Fruit fly (Drosophila melanogaster) whole organism, embryonic: ENCODE measurements around the gene RhoGEF4.

Experiments used
- Adf1 ChIP-seq: fragments of 200-800 bp; sonication (Bioruptor generic); IDR thresholded peaks from 2 replicates; pipeline ENCODE4 v1.3.6; 2022; ENCODE audit warnings: missing biosample characterization, missing genetic modification characterization
- B-H1 ChIP-seq: fragments of 200-800 bp; sonication (Bioruptor generic); IDR thresholded peaks from 3 replicates; pipeline ENCODE4 v1.3.6; 2022; ENCODE audit warnings: missing biosample characterization, missing genetic modification characterization
- BtbVII ChIP-seq: fragments of 200-800 bp; sonication (Bioruptor generic); optimal IDR thresholded peaks from 3 replicates; lab custom pipeline; 2017; ENCODE audit warnings: missing biosample characterization, mild to moderate bottlenecking, missing genetic modification characterization
- CG11723 ChIP-seq: fragments of 200-800 bp; sonication (Bioruptor generic); optimal IDR thresholded peaks from 2 replicates; lab custom pipeline; 2017; ENCODE audit warnings: missing biosample characterization, mild to moderate bottlenecking, missing genetic modification characterization
- CG12104 ChIP-seq: fragments of 200-800 bp; sonication (Bioruptor generic); optimal IDR thresholded peaks from 3 replicates; lab custom pipeline; 2016; ENCODE audit warnings: missing biosample characterization, missing genetic modification characterization
- CG12236 ChIP-seq: fragments of 200-800 bp; sonication (Bioruptor generic); optimal IDR thresholded peaks from 2 replicates; lab custom pipeline; 2016; ENCODE audit warnings: missing biosample characterization, missing genetic modification characterization
- CG12942 ChIP-seq: fragments of 200-800 bp; sonication (Bioruptor generic); optimal IDR thresholded peaks from 3 replicates; lab custom pipeline; 2016; ENCODE audit warnings: missing biosample characterization, missing genetic modification characterization
- CG13775 ChIP-seq: fragments of 200-800 bp; sonication (Bioruptor generic); optimal IDR thresholded peaks from 3 replicates; lab custom pipeline; 2017; ENCODE audit warnings: missing biosample characterization, mild to moderate bottlenecking, missing genetic modification characterization
- CG14860 ChIP-seq: fragments of 200-800 bp; sonication (Bioruptor generic); IDR thresholded peaks from 3 replicates; pipeline ENCODE4 v1.3.6; 2022; ENCODE audit warnings: missing biosample characterization, missing genetic modification characterization; ENCODE audit not compliant: partially characterized antibody
- CG15479 ChIP-seq: fragments of 200-800 bp; sonication (Bioruptor generic); optimal IDR thresholded peaks from 3 replicates; lab custom pipeline; 2019; ENCODE audit warnings: missing biosample characterization, mild to moderate bottlenecking, missing genetic modification characterization, moderate library complexity
- CG15601 ChIP-seq: fragments of 200-800 bp; sonication (Bioruptor generic); optimal IDR thresholded peaks from 3 replicates; lab custom pipeline; 2019; ENCODE audit warnings: missing biosample characterization, mild to moderate bottlenecking, missing genetic modification characterization, moderate library complexity
- CG15696 ChIP-seq: fragments of 200-800 bp; sonication (Bioruptor generic); optimal IDR thresholded peaks from 2 replicates; lab custom pipeline; 2019; ENCODE audit warnings: missing biosample characterization, mild to moderate bottlenecking, missing genetic modification characterization, moderate library complexity
- CG17385 ChIP-seq: fragments of 200-800 bp; sonication (Bioruptor generic); optimal IDR thresholded peaks from 3 replicates; lab custom pipeline; 2018; ENCODE audit warnings: missing biosample characterization, mild to moderate bottlenecking, missing genetic modification characterization
- CG2199 ChIP-seq: fragments of 200-800 bp; sonication (Bioruptor generic); IDR thresholded peaks from 3 replicates; pipeline ENCODE4 v1.3.6; 2022; ENCODE audit warnings: missing biosample characterization, missing genetic modification characterization
- CG32532 ChIP-seq: fragments of 200-800 bp; sonication (Bioruptor generic); IDR thresholded peaks from 2 replicates; pipeline ENCODE4 v1.3.6; 2022; ENCODE audit warnings: missing biosample characterization, missing genetic modification characterization
- CG6765 ChIP-seq: fragments of 200-800 bp; sonication (Bioruptor generic); optimal IDR thresholded peaks from 3 replicates; lab custom pipeline; 2017; ENCODE audit warnings: missing biosample characterization, mild to moderate bottlenecking, missing genetic modification characterization
- CG7357 ChIP-seq: fragments of 200-800 bp; sonication (Bioruptor generic); IDR thresholded peaks from 3 replicates; pipeline ENCODE4 v1.3.6; 2022; ENCODE audit warnings: missing biosample characterization, missing genetic modification characterization
- CG9437 ChIP-seq: fragments of 200-800 bp; sonication (Bioruptor generic); optimal IDR thresholded peaks from 2 replicates; lab custom pipeline; 2018; ENCODE audit warnings: missing biosample characterization, mild to moderate bottlenecking, missing genetic modification characterization
- CG9817 ChIP-seq: fragments of 200-800 bp; sonication (Bioruptor generic); optimal IDR thresholded peaks from 2 replicates; lab custom pipeline; 2018; ENCODE audit warnings: missing biosample characterization, mild to moderate bottlenecking, missing genetic modification characterization, moderate library complexity
- Chrac-16 ChIP-seq: fragments of 200-800 bp; sonication (Bioruptor generic); optimal IDR thresholded peaks from 3 replicates; lab custom pipeline; 2016; ENCODE audit warnings: missing biosample characterization, missing genetic modification characterization
- CoRest ChIP-seq: fragments of 200-800 bp; sonication (Bioruptor generic); optimal IDR thresholded peaks from 3 replicates; lab custom pipeline; 2018; ENCODE audit warnings: missing biosample characterization, mild to moderate bottlenecking, missing genetic modification characterization, moderate library complexity
- Deaf1 ChIP-seq: fragments of 200-800 bp; optimal IDR thresholded peaks from 3 replicates; lab custom pipeline; 2019; ENCODE audit warnings: missing biosample characterization, mild to moderate bottlenecking, missing genetic modification characterization, moderate library complexity
- Dek ChIP-seq: fragments of 200-800 bp; sonication (Bioruptor generic); optimal IDR thresholded peaks from 3 replicates; lab custom pipeline; 2019; ENCODE audit warnings: missing biosample characterization, mild to moderate bottlenecking, missing genetic modification characterization, moderate library complexity
- Dip2 ChIP-seq: fragments of 200-800 bp; sonication (Bioruptor generic); IDR thresholded peaks from 2 replicates; pipeline ENCODE4 v1.3.6; 2022; ENCODE audit warnings: missing biosample characterization, missing genetic modification characterization
- Fer1 ChIP-seq: fragments of 200-800 bp; sonication (Bioruptor generic); optimal IDR thresholded peaks from 2 replicates; lab custom pipeline; 2017; ENCODE audit warnings: missing biosample characterization, mild to moderate bottlenecking, missing genetic modification characterization
- Hr39 ChIP-seq: fragments of >200 bp; optimal IDR thresholded peaks from 2 replicates; lab custom pipeline; 2017
- Hr51 ChIP-seq, 2 experiments: fragments of 200-800 bp; sonication (Bioruptor generic); optimal IDR thresholded peaks; 2 replicates in 1 of 2; 3 replicates in 1 of 2; lab custom pipeline; 2016 to 2018; ENCODE audit warnings: missing biosample characterization in 2 of 2, missing genetic modification characterization in 2 of 2, mild to moderate bottlenecking in 1 of 2, moderate library complexity in 1 of 2
- Lpt ChIP-seq: fragments of >200 bp; optimal IDR thresholded peaks from 2 replicates; lab custom pipeline; 2018; ENCODE audit warnings: missing biosample characterization, missing genetic modification characterization
- Mad ChIP-seq: fragments of 200-800 bp; sonication (Bioruptor generic); optimal IDR thresholded peaks from 2 replicates; lab custom pipeline; 2016; ENCODE audit warnings: missing biosample characterization, missing genetic modification characterization
- Nf-YB ChIP-seq: fragments of 200-800 bp; sonication (Bioruptor generic); optimal IDR thresholded peaks from 3 replicates; lab custom pipeline; 2019; ENCODE audit warnings: missing biosample characterization, mild to moderate bottlenecking, missing genetic modification characterization, moderate library complexity
- Sox100B ChIP-seq: fragments of 200-800 bp; sonication (Bioruptor generic); optimal IDR thresholded peaks from 3 replicates; lab custom pipeline; 2018; ENCODE audit warnings: missing biosample characterization, mild to moderate bottlenecking, missing genetic modification characterization
- ase ChIP-seq: fragments of 200-800 bp; sonication (Bioruptor generic); IDR thresholded peaks from 3 replicates; pipeline ENCODE4 v1.3.6; 2022; ENCODE audit warnings: missing biosample characterization, missing genetic modification characterization
- bab2 ChIP-seq: fragments of 200-800 bp; sonication (Bioruptor generic); optimal IDR thresholded peaks from 2 replicates; lab custom pipeline; 2016; ENCODE audit warnings: missing biosample characterization, missing genetic modification characterization
- bsh ChIP-seq, 2 experiments: fragments of 200-800 bp; sonication (Bioruptor generic); optimal IDR thresholded peaks; 2 replicates each; lab custom pipeline; 2017 to 2018; ENCODE audit warnings: mild to moderate bottlenecking in 2 of 2, missing biosample characterization in 2 of 2, missing genetic modification characterization in 2 of 2, moderate library complexity in 1 of 2
- btn ChIP-seq: fragments of 200-800 bp; sonication (Bioruptor generic); optimal IDR thresholded peaks from 2 replicates; lab custom pipeline; 2016; ENCODE audit warnings: missing biosample characterization, missing genetic modification characterization
- chinmo ChIP-seq: fragments of 200-800 bp; sonication (Bioruptor generic); IDR thresholded peaks from 4 replicates; pipeline ENCODE4 v1.3.6; 2022; ENCODE audit warnings: missing biosample characterization, missing genetic modification characterization; ENCODE audit not compliant: partially characterized antibody
- ftz-f1 ChIP-seq: fragments of 200-800 bp; sonication (Bioruptor generic); optimal IDR thresholded peaks from 2 replicates; lab custom pipeline; 2016; ENCODE audit warnings: missing biosample characterization, missing genetic modification characterization
- grau ChIP-seq: fragments of 200-800 bp; optimal IDR thresholded peaks from 3 replicates; lab custom pipeline; 2019; ENCODE audit warnings: missing biosample characterization, mild to moderate bottlenecking, missing genetic modification characterization, moderate library complexity
- gsb-n ChIP-seq: fragments of 200-800 bp; sonication (Bioruptor generic); optimal IDR thresholded peaks from 3 replicates; lab custom pipeline; 2018; ENCODE audit warnings: missing biosample characterization, mild to moderate bottlenecking, missing genetic modification characterization
- ham ChIP-seq: fragments of 200-800 bp; sonication (Bioruptor generic); IDR thresholded peaks from 2 replicates; pipeline ENCODE4 v1.3.6; 2022; ENCODE audit warnings: missing biosample characterization, missing genetic modification characterization
- ken ChIP-seq: fragments of 200-800 bp; sonication (Bioruptor generic); IDR thresholded peaks from 3 replicates; pipeline ENCODE4 v1.3.6; 2022; ENCODE audit warnings: missing biosample characterization, missing genetic modification characterization
- lbe ChIP-seq: fragments of 200-800 bp; sonication (Bioruptor generic); optimal IDR thresholded peaks from 2 replicates; lab custom pipeline; 2016; ENCODE audit warnings: missing biosample characterization, mild to moderate bottlenecking, missing genetic modification characterization
- onecut ChIP-seq: fragments of 200-800 bp; sonication (Bioruptor generic); IDR thresholded peaks from 2 replicates; pipeline ENCODE4 v1.3.6; 2022; ENCODE audit warnings: missing biosample characterization, missing genetic modification characterization
- pita ChIP-seq: fragments of 200-800 bp; sonication (Bioruptor generic); optimal IDR thresholded peaks from 2 replicates; lab custom pipeline; 2017; ENCODE audit warnings: missing biosample characterization, mild to moderate bottlenecking, missing genetic modification characterization
- prd ChIP-seq, 3 experiments: fragments of >200 bp in 2 of 3; fragments of 200-800 bp in 1 of 3; sonication (Bioruptor generic) in 1 of 3; optimal IDR thresholded peaks in 2 of 3; IDR thresholded peaks in 1 of 3; 2 replicates in 2 of 3; 3 replicates in 1 of 3; pipeline versions ENCODE4 v1.3.6 to Lab custom; 2017 to 2022; ENCODE audit warnings: missing biosample characterization in 1 of 3, missing genetic modification characterization in 1 of 3
- pros ChIP-seq: fragments of 200-800 bp; sonication (Bioruptor generic); optimal IDR thresholded peaks from 3 replicates; lab custom pipeline; 2019; ENCODE audit warnings: missing biosample characterization, mild to moderate bottlenecking, missing genetic modification characterization, moderate library complexity
- repo ChIP-seq: fragments of 200-800 bp; sonication (Bioruptor generic); optimal IDR thresholded peaks from 2 replicates; lab custom pipeline; 2016; ENCODE audit warnings: missing biosample characterization, missing genetic modification characterization
- slou ChIP-seq: fragments of 200-800 bp; sonication (Bioruptor generic); optimal IDR thresholded peaks from 3 replicates; lab custom pipeline; 2016; ENCODE audit warnings: missing biosample characterization, missing genetic modification characterization
- tgo ChIP-seq: fragments of 200-800 bp; sonication (Bioruptor generic); IDR thresholded peaks from 3 replicates; pipeline ENCODE4 v1.3.6; 2022; ENCODE audit warnings: missing biosample characterization, missing genetic modification characterization

The RhoGEF4 gene

dm6 chr3L:7367798-7368678 lies 44.8 kb upstream of the RhoGEF4 start (continued):
- TF ChIP-seq CG17385 (GFP tag; lab: Kevin White, UChicago) (peak; percentile 94), CG14860 (GFP tag; lab: Robert Waterston, UW) (no peak), Hr39 (lab: Kevin White, UChicago) (no peak), gsb-n (tag; lab: Kevin White, UChicago) (no peak), pros (GFP tag; lab: Kevin White, UChicago) (peak; percentile 70), CG12236 (GFP tag; lab: Kevin White, UChicago) (no peak), bab2 (peak; percentile 3), CG12942 (GFP tag; lab: Kevin White, UChicago) (peak; percentile 26), CG6765 (GFP tag; lab: Kevin White, UChicago) (no peak), CG12104 (GFP tag; lab: Kevin White, UChicago) (no peak), CG11723 (GFP tag; lab: Kevin White, UChicago) (no peak), repo (GFP tag; lab: Kevin White, UChicago) (peak; percentile 2), Fer1 (peak; percentile 18), lbe (peak; percentile 30), ftz-f1 (GFP tag; lab: Kevin White, UChicago) (no peak), CG9437 (GFP tag; lab: Kevin White, UChicago) (no peak), bsh (GFP tag; optimal IDR thresholded peaks at IDR 0.05; lab: Kevin White, UChicago) (peak in 1 of 2 experiments; percentile 37), chinmo (GFP tag; lab: Robert Waterston, UW) (peak; percentile 81; the same call in 2 of the 4 replicates), ken (no peak), tgo (no peak; the same call in 2 of the 3 replicates), Deaf1 (tag; lab: Kevin White, UChicago) (no peak), Sox100B (peak; percentile 48), prd (optimal IDR thresholded peaks at IDR 0.05; lab: Kevin White, UChicago) (no peak), prd (GFP tag; IDR thresholded peaks at IDR 0.05; lab: Robert Waterston, UW) (no peak), CG15601 (tag; lab: Kevin White, UChicago) (no peak), ase (GFP tag; lab: Robert Waterston, UW) (no peak), Dek (tag; lab: Kevin White, UChicago) (peak; percentile 5), Hr51 (GFP tag; optimal IDR thresholded peaks at IDR 0.05; lab: Kevin White, UChicago) (peak in 1 of 2 experiments; percentile 40), Dip2 (GFP tag; lab: Robert Waterston, UW) (no peak), grau (tag; lab: Kevin White, UChicago) (peak; percentile 25), Chrac-16 (GFP tag; lab: Kevin White, UChicago) (no peak), Adf1 (GFP tag; lab: Robert Waterston, UW) (no peak), CG9817 (tag; lab: Kevin White, UChicago) (no peak), Nf-YB (GFP tag; lab: Kevin White, UChicago) (no peak), CoRest (no peak), pita (no peak), CG15696 (no peak), slou (no peak), btn (GFP tag; lab: Kevin White, UChicago) (no peak), B-H1 (no peak), onecut (GFP tag; lab: Robert Waterston, UW) (0 out of 2 replicates have a peak, but pooled peaks have one; percentile 25), CG15479 (peak; percentile 6), CG32532 (peak; percentile 57), Lpt (GFP tag; lab: Kevin White, UChicago) (no peak), ham (no peak), CG7357 (no peak), Mad (GFP tag; lab: Kevin White, UChicago) (no peak), CG13775 (GFP tag; lab: Kevin White, UChicago) (no peak), CG2199 (GFP tag; lab: Robert Waterston, UW) (0 out of 3 replicates have a peak, but pooled peaks have one; percentile 67), BtbVII (GFP tag; lab: Kevin White, UChicago) (no peak)
